Fruit fly (Drosophila melanogaster) whole organism, embryonic: ENCODE measurements around the gene Taf10.

ENCODE experiments used
- Abd-B ChIP-seq: fragments of 200-800 bp; sonication (Bioruptor generic); optimal IDR thresholded peaks from 2 replicates; lab custom pipeline; 2018; ENCODE audit warnings: missing biosample characterization, mild to moderate bottlenecking, missing genetic modification characterization, moderate library complexity
- Ada2b ChIP-seq: fragments of 200-800 bp; sonication (Bioruptor generic); IDR thresholded peaks from 2 replicates; pipeline ENCODE4 v1.3.6; 2022; ENCODE audit warnings: missing biosample characterization, missing genetic modification characterization
- Asciz ChIP-seq: fragments of 200-800 bp; sonication (Bioruptor generic); optimal IDR thresholded peaks from 2 replicates; lab custom pipeline; 2017; ENCODE audit warnings: missing biosample characterization, mild to moderate bottlenecking, missing genetic modification characterization, missing genetic modification reagents
- Atf3 ChIP-seq: fragments of 200-800 bp; sonication (Bioruptor generic); optimal IDR thresholded peaks from 3 replicates; lab custom pipeline; 2016; ENCODE audit warnings: missing biosample characterization, missing genetic modification characterization
- B-H2 ChIP-seq: fragments of 200-800 bp; sonication (Bioruptor generic); optimal IDR thresholded peaks from 2 replicates; lab custom pipeline; 2018; ENCODE audit warnings: missing biosample characterization, mild to moderate bottlenecking, missing genetic modification characterization
- BEAF-32 ChIP-seq: fragments of 200-800 bp; sonication (Bioruptor generic); optimal IDR thresholded peaks from 3 replicates; lab custom pipeline; 2017; ENCODE audit warnings: missing biosample characterization, missing genetic modification characterization, mild to moderate bottlenecking, moderate library complexity, missing genetic modification reagents
- Bgb ChIP-seq: fragments of 200-800 bp; sonication (Bioruptor generic); IDR thresholded peaks from 2 replicates; pipeline ENCODE4 v1.3.6; 2022; ENCODE audit warnings: missing biosample characterization, missing genetic modification characterization; ENCODE audit not compliant: partially characterized antibody
- BtbVII ChIP-seq: fragments of 200-800 bp; sonication (Bioruptor generic); optimal IDR thresholded peaks from 3 replicates; lab custom pipeline; 2017; ENCODE audit warnings: missing biosample characterization, mild to moderate bottlenecking, missing genetic modification characterization
- Bteb2 ChIP-seq: fragments of 200-800 bp; sonication (Bioruptor generic); optimal IDR thresholded peaks from 2 replicates; lab custom pipeline; 2016; ENCODE audit warnings: missing biosample characterization, missing genetic modification characterization
- CG10209 ChIP-seq: fragments of 200-800 bp; sonication (Bioruptor generic); optimal IDR thresholded peaks from 3 replicates; lab custom pipeline; 2017; ENCODE audit warnings: missing biosample characterization, mild to moderate bottlenecking, missing genetic modification characterization, missing genetic modification reagents
- CG1602 ChIP-seq: fragments of 200-800 bp; sonication (Bioruptor generic); optimal IDR thresholded peaks from 3 replicates; lab custom pipeline; 2016; ENCODE audit warnings: missing biosample characterization, missing genetic modification characterization
- CG17361 ChIP-seq: fragments of 200-800 bp; sonication (Bioruptor generic); IDR thresholded peaks from 3 replicates; pipeline ENCODE4 v1.3.6; 2022; ENCODE audit warnings: missing biosample characterization, missing genetic modification characterization
- CG2202 ChIP-seq: fragments of 200-800 bp; sonication (Bioruptor generic); optimal IDR thresholded peaks from 2 replicates; lab custom pipeline; 2018; ENCODE audit warnings: missing biosample characterization, mild to moderate bottlenecking, missing genetic modification characterization
- CG31388 ChIP-seq: fragments of 200-800 bp; sonication (Bioruptor generic); optimal IDR thresholded peaks from 2 replicates; lab custom pipeline; 2016; ENCODE audit warnings: missing biosample characterization, missing genetic modification characterization
- CG4424 ChIP-seq: fragments of 200-800 bp; sonication (Bioruptor generic); optimal IDR thresholded peaks from 3 replicates; lab custom pipeline; 2016; ENCODE audit warnings: missing biosample characterization, missing genetic modification characterization
- CG6254 ChIP-seq: fragments of 200-800 bp; sonication (Bioruptor generic); optimal IDR thresholded peaks from 3 replicates; lab custom pipeline; 2017; ENCODE audit warnings: mild to moderate bottlenecking, missing biosample characterization, missing genetic modification reagents, missing genetic modification characterization
- CG7839 ChIP-seq: fragments of 200-800 bp; sonication (Bioruptor generic); optimal IDR thresholded peaks from 3 replicates; lab custom pipeline; 2018; ENCODE audit warnings: missing biosample characterization, mild to moderate bottlenecking, missing genetic modification characterization, moderate library complexity
- CG9727 ChIP-seq: fragments of 200-800 bp; sonication (Bioruptor generic); optimal IDR thresholded peaks from 3 replicates; lab custom pipeline; 2017; ENCODE audit warnings: missing biosample characterization, mild to moderate bottlenecking, missing genetic modification characterization
- D19A ChIP-seq: fragments of 200-800 bp; optimal IDR thresholded peaks from 3 replicates; lab custom pipeline; 2019; ENCODE audit warnings: missing biosample characterization, mild to moderate bottlenecking, missing genetic modification characterization, moderate library complexity
- Dbx ChIP-seq: fragments of 200-800 bp; sonication (Bioruptor generic); IDR thresholded peaks from 3 replicates; pipeline ENCODE4 v1.3.6; 2022; ENCODE audit warnings: missing biosample characterization, missing genetic modification characterization
- Fer1 ChIP-seq: fragments of 200-800 bp; sonication (Bioruptor generic); optimal IDR thresholded peaks from 2 replicates; lab custom pipeline; 2017; ENCODE audit warnings: missing biosample characterization, mild to moderate bottlenecking, missing genetic modification characterization
- Fer2 ChIP-seq: fragments of 200-800 bp; sonication (Bioruptor generic); optimal IDR thresholded peaks from 2 replicates; lab custom pipeline; 2018; ENCODE audit warnings: missing biosample characterization, mild to moderate bottlenecking, missing genetic modification characterization, moderate library complexity
- HmgD ChIP-seq: fragments of 200-800 bp; sonication (Bioruptor generic); optimal IDR thresholded peaks from 3 replicates; lab custom pipeline; 2016; ENCODE audit warnings: missing biosample characterization, missing genetic modification characterization
- Hr3 ChIP-seq: fragments of 200-800 bp; sonication (Bioruptor generic); optimal IDR thresholded peaks from 3 replicates; lab custom pipeline; 2016; ENCODE audit warnings: missing biosample characterization, missing genetic modification characterization
- NK7.1 ChIP-seq: fragments of 200-800 bp; sonication (Bioruptor generic); optimal IDR thresholded peaks from 3 replicates; lab custom pipeline; 2016; ENCODE audit warnings: missing biosample characterization, missing genetic modification characterization
- Optix ChIP-seq: fragments of 200-800 bp; sonication (Bioruptor generic); IDR thresholded peaks from 3 replicates; pipeline ENCODE4 v1.3.6; 2022; ENCODE audit warnings: missing biosample characterization, missing genetic modification characterization
- Side ChIP-seq: fragments of 200-800 bp; sonication (Bioruptor generic); optimal IDR thresholded peaks from 2 replicates; lab custom pipeline; 2016; ENCODE audit warnings: missing biosample characterization, missing genetic modification characterization
- Six4 ChIP-seq: fragments of 200-800 bp; sonication (Bioruptor generic); optimal IDR thresholded peaks from 2 replicates; lab custom pipeline; 2016; ENCODE audit warnings: missing biosample characterization, missing genetic modification characterization
- Sox102F ChIP-seq: fragments of 200-800 bp; sonication (Bioruptor generic); optimal IDR thresholded peaks from 2 replicates; lab custom pipeline; 2018; ENCODE audit warnings: missing biosample characterization, mild to moderate bottlenecking, missing genetic modification characterization, moderate library complexity
- Stat92E ChIP-seq, 3 experiments: fragments of >200 bp in 2 of 3; fragments of 200-800 bp in 1 of 3; sonication (Bioruptor generic) in 1 of 3; optimal IDR thresholded peaks; 2 replicates each; lab custom pipeline; 2017 to 2019; ENCODE audit warnings: missing biosample characterization in 3 of 3, missing genetic modification characterization in 3 of 3, mild to moderate bottlenecking in 1 of 3, moderate library complexity in 1 of 3
- Xrp1 ChIP-seq: fragments of 200-800 bp; sonication (Bioruptor generic); IDR thresholded peaks from 2 replicates; pipeline ENCODE4 v1.3.6; 2022; ENCODE audit warnings: missing biosample characterization, missing genetic modification characterization
- chm ChIP-seq: fragments of 200-800 bp; sonication (Bioruptor generic); IDR thresholded peaks from 2 replicates; pipeline ENCODE4 v1.3.6; 2022; ENCODE audit warnings: missing biosample characterization, missing genetic modification characterization
- crol ChIP-seq: fragments of 200-800 bp; sonication (Bioruptor generic); IDR thresholded peaks from 2 replicates; pipeline ENCODE4 v1.3.6; 2022; ENCODE audit warnings: missing biosample characterization, missing genetic modification characterization
- danr ChIP-seq: fragments of 200-800 bp; sonication (Bioruptor generic); IDR thresholded peaks from 2 replicates; pipeline ENCODE4 v1.3.6; 2022; ENCODE audit warnings: missing biosample characterization, missing genetic modification characterization
- dm ChIP-seq: fragments of 200-800 bp; sonication (Bioruptor generic); optimal IDR thresholded peaks from 3 replicates; lab custom pipeline; 2016; ENCODE audit warnings: missing biosample characterization, missing genetic modification characterization
- fd96Cb ChIP-seq: fragments of 200-800 bp; sonication (Bioruptor generic); optimal IDR thresholded peaks from 2 replicates; lab custom pipeline; 2018; ENCODE audit warnings: missing biosample characterization, mild to moderate bottlenecking, missing genetic modification characterization, moderate library complexity
- fu2 ChIP-seq: fragments of 200-800 bp; sonication (Bioruptor generic); optimal IDR thresholded peaks from 2 replicates; lab custom pipeline; 2016; ENCODE audit warnings: missing biosample characterization, missing genetic modification characterization
- grn ChIP-seq: fragments of 200-800 bp; sonication (Bioruptor generic); optimal IDR thresholded peaks from 3 replicates; lab custom pipeline; 2017; ENCODE audit warnings: missing biosample characterization, missing genetic modification characterization
- ham ChIP-seq: fragments of 200-800 bp; sonication (Bioruptor generic); IDR thresholded peaks from 2 replicates; pipeline ENCODE4 v1.3.6; 2022; ENCODE audit warnings: missing biosample characterization, missing genetic modification characterization
- jumu ChIP-seq: fragments of 200-800 bp; sonication (Bioruptor generic); optimal IDR thresholded peaks from 3 replicates; lab custom pipeline; 2016; ENCODE audit warnings: missing biosample characterization, missing genetic modification characterization
- lab ChIP-seq: fragments of 200-800 bp; sonication (Bioruptor generic); optimal IDR thresholded peaks from 3 replicates; lab custom pipeline; 2017; ENCODE audit warnings: missing biosample characterization, missing genetic modification characterization, mild to moderate bottlenecking, moderate library complexity, missing genetic modification reagents
- lmd ChIP-seq: fragments of 200-800 bp; sonication (Bioruptor generic); IDR thresholded peaks from 2 replicates; pipeline ENCODE4 v1.3.6; 2022; ENCODE audit warnings: missing biosample characterization, missing genetic modification characterization
- otp ChIP-seq: fragments of 200-800 bp; sonication (Bioruptor generic); IDR thresholded peaks from 3 replicates; pipeline ENCODE4, ENCODE4 v1.3.6; 2022; ENCODE audit warnings: missing biosample characterization, missing genetic modification characterization
- ranshi ChIP-seq: fragments of 200-800 bp; sonication (Bioruptor generic); IDR thresholded peaks from 2 replicates; pipeline ENCODE4 v1.3.6; 2022; ENCODE audit warnings: missing biosample characterization, missing genetic modification characterization
- sc ChIP-seq, 3 experiments: fragments of >200 bp in 2 of 3; fragments of 200-800 bp in 1 of 3; sonication (Bioruptor generic) in 1 of 3; optimal IDR thresholded peaks; 2 replicates in 2 of 3; 3 replicates in 1 of 3; lab custom pipeline; 2017; ENCODE audit warnings: mild to moderate bottlenecking in 1 of 3, missing biosample characterization in 1 of 3, missing genetic modification characterization in 1 of 3, missing genetic modification reagents in 1 of 3
- slp2 ChIP-seq: fragments of 200-800 bp; sonication (Bioruptor generic); optimal IDR thresholded peaks from 2 replicates; lab custom pipeline; 2016; ENCODE audit warnings: missing biosample characterization, missing genetic modification characterization
- sob ChIP-seq: fragments of 200-800 bp; sonication (Bioruptor generic); IDR thresholded peaks from 2 replicates; pipeline ENCODE4 v1.3.6; 2022; ENCODE audit warnings: missing biosample characterization, missing genetic modification characterization
- stc ChIP-seq: fragments of 200-800 bp; sonication (Bioruptor generic); IDR thresholded peaks from 2 replicates; pipeline ENCODE4 v1.3.6; 2022; ENCODE audit warnings: missing biosample characterization, missing genetic modification characterization
- sug ChIP-seq: fragments of 200-800 bp; optimal IDR thresholded peaks from 2 replicates; lab custom pipeline; 2019; ENCODE audit warnings: missing biosample characterization, mild to moderate bottlenecking, missing genetic modification characterization, moderate library complexity
- wek ChIP-seq: fragments of 200-800 bp; sonication (Bioruptor generic); optimal IDR thresholded peaks from 3 replicates; lab custom pipeline; 2018; ENCODE audit warnings: missing biosample characterization, mild to moderate bottlenecking, missing genetic modification characterization, moderate library complexity

The Taf10 gene

DNA sequence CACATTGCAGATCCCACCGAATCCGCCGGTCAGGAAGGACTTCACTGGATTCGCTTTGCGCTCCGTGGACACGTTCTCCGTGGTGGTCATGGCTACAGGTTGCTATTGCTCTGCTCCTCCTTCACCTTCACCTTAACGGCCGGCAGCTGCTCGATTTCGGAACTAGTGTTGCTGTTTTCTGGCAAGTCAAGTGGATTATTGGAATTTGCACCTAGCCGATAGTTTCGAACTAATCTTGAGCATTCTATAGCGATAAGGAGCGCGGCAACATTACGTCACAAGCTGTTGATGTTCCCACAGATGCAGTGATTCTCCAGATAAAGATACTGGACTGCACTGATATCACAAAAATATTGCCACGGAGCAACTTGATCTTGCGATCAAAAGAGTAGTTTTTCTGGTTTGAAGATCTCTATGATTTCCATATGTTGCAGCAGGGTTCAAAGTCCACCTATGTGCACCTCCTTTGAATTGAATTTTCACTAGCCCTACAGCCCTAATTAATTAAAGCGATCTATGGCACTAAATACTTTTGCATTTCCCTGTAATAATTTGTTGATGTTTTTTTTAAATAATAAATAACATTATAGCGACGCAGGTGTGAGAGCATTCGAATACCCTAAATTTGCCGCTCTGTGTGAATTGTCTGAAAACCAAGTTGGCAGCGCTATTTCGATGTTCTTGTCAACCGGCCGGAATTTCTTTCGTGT is 1.9 kb downstream of the Taf10 start, which contains the start of the genes colt and HINT1 (continued):
- TF ChIP-seq sug (peak; percentile 41), slp2 (GFP tag; lab: Kevin White, UChicago) (no peak), chm (no peak), Ada2b (GFP tag; lab: Robert Waterston, UW) (no peak), CG6254 (peak; percentile 7), CG17361 (GFP tag; lab: Robert Waterston, UW) (peak; percentile 51; the same call in 2 of the 3 replicates), Fer1 (peak; percentile 32), Fer2 (tag; lab: Kevin White, UChicago) (peak; percentile 1), Stat92E (GFP tag; optimal IDR thresholded peaks at IDR 0.05; lab: Kevin White, UChicago) (peak in 1 of 3 experiments; percentile 25), lab (GFP tag; lab: Kevin White, UChicago) (peak; percentile 15), CG7839 (tag; lab: Kevin White, UChicago) (peak; percentile 40), Asciz (no peak), Sox102F (GFP tag; lab: Kevin White, UChicago) (no peak), grn (GFP tag; lab: Kevin White, UChicago) (peak; percentile 64), Dbx (GFP tag; lab: Robert Waterston, UW) (peak; percentile 28; the same call in 1 of the 3 replicates), HmgD (no peak), BEAF-32 (GFP tag; lab: Kevin White, UChicago) (peak; percentile 66), ham (no peak), ranshi (GFP tag; lab: Robert Waterston, UW) (no peak), D19A (tag; lab: Kevin White, UChicago) (peak; percentile 44), dm (GFP tag; lab: Kevin White, UChicago) (no peak), Xrp1 (no peak), NK7.1 (no peak), Bgb (GFP tag; lab: Robert Waterston, UW) (no peak), lmd (no peak), B-H2 (GFP tag; lab: Kevin White, UChicago) (no peak), fd96Cb (tag; lab: Kevin White, UChicago) (no peak), sc (optimal IDR thresholded peaks at IDR 0.05; lab: Kevin White, UChicago) (no peak), sc (GFP tag; optimal IDR thresholded peaks at IDR 0.05; lab: Kevin White, UChicago) (no peak), stc (GFP tag; lab: Robert Waterston, UW) (no peak), otp (GFP tag; lab: Robert Waterston, UW) (no peak), jumu (no peak), CG9727 (GFP tag; lab: Kevin White, UChicago) (no peak), CG1602 (GFP tag; lab: Kevin White, UChicago) (no peak), BtbVII (GFP tag; lab: Kevin White, UChicago) (no peak), CG2202 (tag; lab: Kevin White, UChicago) (no peak), Side (no peak), danr (GFP tag; lab: Robert Waterston, UW) (no peak), fu2 (GFP tag; lab: Kevin White, UChicago) (no peak), Abd-B (peak; percentile 21), sob (GFP tag; lab: Robert Waterston, UW) (no peak), CG31388 (GFP tag; lab: Kevin White, UChicago) (no peak), Hr3 (GFP tag; lab: Kevin White, UChicago) (no peak), wek (GFP tag; lab: Kevin White, UChicago) (peak; percentile 82), Bteb2 (GFP tag; lab: Kevin White, UChicago) (no peak), Six4 (no peak), crol (GFP tag; lab: Robert Waterston, UW) (no peak), CG10209 (no peak), Optix (GFP tag; lab: Robert Waterston, UW) (no peak), Atf3 (no peak), CG4424 (GFP tag; lab: Kevin White, UChicago) (peak; percentile 32)
